Worm (Caenorhabditis elegans) whole organism, L4 larva: ENCODE data around the gene T02G5.3.

Source experiments
- F26F4.8 ChIP-seq: fragments of 200-800 bp; sonication (Bioruptor generic); conservative IDR thresholded peaks from 2 replicates; pipeline ENCODE4 v1.3.6; 2022; ENCODE audit warnings: missing genetic modification characterization, missing compliant biosample characterization
- F37D6.2 ChIP-seq: sonication (generic microtip); optimal IDR thresholded peaks from 2 replicates; lab custom pipeline; 2016; ENCODE audit warnings: mild to moderate bottlenecking, missing genetic modification characterization, missing compliant biosample characterization
- R02D3.7 ChIP-seq: fragments of 150-350 bp; sonication (generic microtip); optimal IDR thresholded peaks from 3 replicates; lab custom pipeline; 2014; ENCODE audit warnings: missing biosample characterization, missing genetic modification characterization
- Y105C5A.15 ChIP-seq: fragments of 200-800 bp; sonication (Bioruptor generic); IDR thresholded peaks from 2 replicates; pipeline ENCODE4 v1.3.6; 2022; ENCODE audit warnings: missing genetic modification characterization, missing compliant biosample characterization
- Y48G9A.11 ChIP-seq: fragments of 200-800 bp; sonication (Bioruptor generic); IDR thresholded peaks from 2 replicates; pipeline ENCODE4 v1.3.6; 2022; ENCODE audit warnings: missing genetic modification reagents, missing genetic modification characterization, missing compliant biosample characterization
- Y75B8A.6 ChIP-seq: fragments of 200-800 bp; sonication (Bioruptor generic); IDR thresholded peaks from 2 replicates; pipeline ENCODE4 v1.3.6; 2022; ENCODE audit warnings: missing genetic modification reagents, missing genetic modification characterization, missing compliant biosample characterization
- ZK337.2 ChIP-seq: fragments of 200-800 bp; sonication (Bioruptor generic); IDR thresholded peaks from 2 replicates; pipeline ENCODE4 v1.3.6; 2022; ENCODE audit warnings: missing genetic modification reagents, missing genetic modification characterization, missing compliant biosample characterization
- ZK546.5 ChIP-seq, 2 experiments: sonication (generic microtip); optimal IDR thresholded peaks; 2 replicates each; lab custom pipeline; 2017; ENCODE audit warnings: missing biosample characterization in 2 of 2, missing genetic modification characterization in 2 of 2
- aha-1 ChIP-seq: fragments of 150-350 bp; peaks from one replicate; lab custom pipeline; 2014; ENCODE audit warnings: missing biosample characterization, missing genetic modification characterization
- ama-1 ChIP-seq: fragments of 150-350 bp; optimal IDR thresholded peaks from 2 replicates; lab custom pipeline; 2014; ENCODE audit warnings: inconsistent platforms, mixed read lengths
- arid-1 ChIP-seq: fragments of 200-800 bp; sonication (Bioruptor generic); conservative IDR thresholded peaks from 2 replicates; pipeline ENCODE4 v1.3.6; 2022; ENCODE audit warnings: missing genetic modification reagents, missing genetic modification characterization, missing compliant biosample characterization
- ceh-28 ChIP-seq: fragments of 150-350 bp; optimal IDR thresholded peaks from 2 replicates; lab custom pipeline; 2014; ENCODE audit warnings: missing biosample characterization, missing genetic modification reagents, missing genetic modification characterization
- ceh-32 ChIP-seq: sonication (generic microtip); optimal IDR thresholded peaks from 2 replicates; lab custom pipeline; 2016; ENCODE audit warnings: mild to moderate bottlenecking, missing genetic modification characterization, missing compliant biosample characterization; ENCODE audit not compliant: poor library complexity
- daf-16 ChIP-seq, 3 experiments: sonication (generic microtip); optimal IDR thresholded peaks; 2 replicates each; lab custom pipeline; 2016 to 2017; ENCODE audit warnings: missing genetic modification characterization in 3 of 3, missing genetic modification reagents in 3 of 3, mild to moderate bottlenecking in 2 of 3, missing compliant biosample characterization in 2 of 3, missing biosample characterization in 1 of 3, moderate library complexity in 1 of 3
- daf-8 ChIP-seq: fragments of 200-800 bp; sonication (Bioruptor generic); IDR thresholded peaks from 2 replicates; pipeline ENCODE4 v1.3.6; 2022; ENCODE audit warnings: missing genetic modification characterization, missing compliant biosample characterization
- dmd-6 ChIP-seq: fragments of 200-800 bp; sonication (Bioruptor generic); IDR thresholded peaks from 2 replicates; pipeline ENCODE4 v1.3.6; 2022; ENCODE audit warnings: missing genetic modification reagents, missing genetic modification characterization, missing compliant biosample characterization
- dpl-1 ChIP-seq: fragments of 150-350 bp; optimal IDR thresholded peaks from 2 replicates; lab custom pipeline; 2014; ENCODE audit warnings: missing biosample characterization, missing genetic modification reagents, missing genetic modification characterization
- dve-1 ChIP-seq: sonication (generic microtip); optimal IDR thresholded peaks from 2 replicates; lab custom pipeline; 2017; ENCODE audit warnings: antibody characterized with exemption, mild to moderate bottlenecking, missing genetic modification characterization, missing compliant biosample characterization; ENCODE audit not compliant: insufficient read depth
- fkh-10 ChIP-seq: fragments of 150-350 bp; optimal IDR thresholded peaks from 2 replicates; lab custom pipeline; 2014; ENCODE audit warnings: missing biosample characterization, missing genetic modification reagents, missing genetic modification characterization
- lin-1 ChIP-seq: fragments of 200-800 bp; sonication (Bioruptor generic); IDR thresholded peaks from 2 replicates; pipeline ENCODE4 v1.3.6; 2022; ENCODE audit warnings: missing genetic modification reagents, missing genetic modification characterization, missing compliant biosample characterization
- lin-29 ChIP-seq: fragments of 200-800 bp; sonication (Bioruptor generic); IDR thresholded peaks from 2 replicates; pipeline ENCODE4 v1.3.6; 2022; ENCODE audit warnings: missing genetic modification reagents, missing genetic modification characterization, missing compliant biosample characterization
- lin-38 ChIP-seq: fragments of 200-800 bp; sonication (Bioruptor generic); IDR thresholded peaks from 2 replicates; pipeline ENCODE4 v1.3.6; 2022; ENCODE audit warnings: missing genetic modification reagents, missing genetic modification characterization, missing compliant biosample characterization
- mxl-3 ChIP-seq: fragments of 200-800 bp; sonication (Bioruptor generic); optimal IDR thresholded peaks from 2 replicates; lab custom pipeline; 2018; ENCODE audit warnings: mild to moderate bottlenecking, missing genetic modification characterization, missing compliant biosample characterization
- nhr-10 ChIP-seq: fragments of 150-350 bp; optimal IDR thresholded peaks from 2 replicates; lab custom pipeline; 2014; ENCODE audit warnings: missing biosample characterization, missing genetic modification characterization
- nhr-111 ChIP-seq: fragments of 200-800 bp; sonication (Bioruptor generic); optimal IDR thresholded peaks from 2 replicates; lab custom pipeline; 2018; ENCODE audit warnings: mild to moderate bottlenecking, missing genetic modification characterization, missing compliant biosample characterization
- nhr-25 ChIP-seq: sonication (generic microtip); optimal IDR thresholded peaks from 2 replicates; lab custom pipeline; 2017; ENCODE audit warnings: missing genetic modification characterization, mild to moderate bottlenecking, missing compliant biosample characterization, antibody characterized with exemption, moderate library complexity, borderline replicate concordance; ENCODE audit not compliant: insufficient read depth
- nhr-28 ChIP-seq: fragments of 150-350 bp; optimal IDR thresholded peaks from 2 replicates; lab custom pipeline; 2014; ENCODE audit warnings: missing biosample characterization, missing genetic modification characterization
- nhr-42 ChIP-seq: fragments of 200-800 bp; sonication (Bioruptor generic); IDR thresholded peaks from 2 replicates; pipeline ENCODE4 v1.3.6; 2022; ENCODE audit warnings: missing genetic modification characterization, missing compliant biosample characterization
- nhr-48 ChIP-seq: sonication (generic microtip); optimal IDR thresholded peaks from 2 replicates; lab custom pipeline; 2016; ENCODE audit warnings: mild to moderate bottlenecking, missing genetic modification characterization, missing compliant biosample characterization
- nhr-76 ChIP-seq: fragments of 150-350 bp; optimal IDR thresholded peaks from 2 replicates; lab custom pipeline; 2014; ENCODE audit warnings: missing biosample characterization, missing genetic modification characterization
- rbr-2 ChIP-seq: sonication (generic microtip); optimal IDR thresholded peaks from 2 replicates; lab custom pipeline; 2016; ENCODE audit warnings: missing genotype, missing genetic modification characterization, missing compliant biosample characterization
- saeg-2 ChIP-seq: fragments of 200-800 bp; sonication (Bioruptor generic); IDR thresholded peaks from 2 replicates; pipeline ENCODE4 v1.3.6; 2022; ENCODE audit warnings: missing genetic modification reagents, missing genetic modification characterization, missing compliant biosample characterization
- sdz-12 ChIP-seq: fragments of 200-800 bp; sonication (Bioruptor generic); optimal IDR thresholded peaks from 2 replicates; lab custom pipeline; 2018; ENCODE audit warnings: mild to moderate bottlenecking, missing genetic modification characterization, missing compliant biosample characterization
- spr-1 ChIP-seq: sonication (generic microtip); optimal IDR thresholded peaks from 2 replicates; lab custom pipeline; 2016; ENCODE audit warnings: mild to moderate bottlenecking, missing genetic modification characterization, missing compliant biosample characterization
- spr-3 ChIP-seq: fragments of 200-800 bp; sonication (Bioruptor generic); optimal IDR thresholded peaks from 2 replicates; lab custom pipeline; 2018; ENCODE audit warnings: mild to moderate bottlenecking, missing genetic modification characterization, missing compliant biosample characterization
- unc-39 ChIP-seq: sonication (generic microtip); optimal IDR thresholded peaks from 2 replicates; lab custom pipeline; 2017; ENCODE audit warnings: missing biosample characterization, missing genetic modification characterization
- unc-62 ChIP-seq, 3 experiments: fragments of 150-350 bp in 1 of 3; sonication (generic microtip); optimal IDR thresholded peaks in 2 of 3; peaks in 1 of 3; 1 replicate in 1 of 3; 2 replicates in 2 of 3; lab custom pipeline; 2014 to 2017; ENCODE audit warnings: missing biosample characterization in 3 of 3, missing genetic modification characterization in 3 of 3, missing genetic modification reagents in 3 of 3, missing genotype in 1 of 3
- zfp-3 ChIP-seq: fragments of 200-800 bp; sonication (Bioruptor generic); conservative IDR thresholded peaks from 2 replicates; pipeline ENCODE4 v1.3.6; 2022; ENCODE audit warnings: missing genetic modification reagents, missing genetic modification characterization, missing compliant biosample characterization
- zip-11 ChIP-seq: fragments of 200-800 bp; sonication (Bioruptor generic); IDR thresholded peaks from 2 replicates; pipeline ENCODE4 v1.3.6; 2022; ENCODE audit warnings: missing genetic modification characterization, missing compliant biosample characterization
- zip-2 ChIP-seq: fragments of 150-350 bp; optimal IDR thresholded peaks from 2 replicates; lab custom pipeline; 2014; ENCODE audit warnings: missing biosample characterization, missing genetic modification characterization
- ztf-11 ChIP-seq: fragments of 150-350 bp; optimal IDR thresholded peaks from 2 replicates; lab custom pipeline; 2014; ENCODE audit warnings: missing biosample characterization, missing genetic modification characterization

The T02G5.3 gene

ce11 chrII:7053649-7054048 is 39.5 kb upstream of the T02G5.3 start, which contains the start of gene ZK1127.4:
TSS of gene ZK1127.4 (plus strand) at chrII:7053949.
- TF ChIP-seq Y75B8A.6 (GFP tag; lab: Robert Waterston, UW): no peak
- TF ChIP-seq ZK546.5 (tag; optimal IDR thresholded peaks at IDR 0.05; lab: Kevin White, UChicago): no peak
- no peak for TF ChIP-seq saeg-2 (GFP tag; lab: Robert Waterston, UW)
- TF ChIP-seq Y48G9A.11 (GFP tag; lab: Robert Waterston, UW): no peak
- no peak for TF ChIP-seq lin-38

ce11 chrII:7054987-7055386 is 38.2 kb upstream of the T02G5.3 start, which contains the start of gene ZK1127.3:
TSS of gene ZK1127.3 (plus strand) at chrII:7055287.
- TF ChIP-seq Y75B8A.6 (GFP tag; lab: Robert Waterston, UW) (no peak), daf-8 (GFP tag; lab: Robert Waterston, UW) (no peak), R02D3.7 (tag; lab: Kevin White, UChicago) (no peak), daf-16 (GFP tag; optimal IDR thresholded peaks at IDR 0.05; lab: Kevin White, UChicago) (no peak), daf-16 (tag; optimal IDR thresholded peaks at IDR 0.05; lab: Kevin White, UChicago) (no peak), spr-3 (GFP tag; lab: Kevin White, UChicago) (no peak), zip-11 (GFP tag; lab: Robert Waterston, UW) (no peak), ama-1 (lab: Kevin White, UChicago) (no peak), nhr-42 (no peak)

ce11 chrII:7056328-7056727 is 36.9 kb upstream of the T02G5.3 start:
- TF ChIP-seq zip-2 (tag; lab: Kevin White, UChicago) (no peak), fkh-10 (GFP tag; lab: Kevin White, UChicago) (no peak), unc-39 (no peak), lin-38 (peak; percentile 14; the same call in 1 of the 2 replicates), unc-62 (GFP tag; optimal IDR thresholded peaks at IDR 0.05 in 1 of 2; lab: Kevin White, UChicago) (peak in 1 of 2 experiments; percentile 98), unc-62 (tag; optimal IDR thresholded peaks at IDR 0.05; lab: Kevin White, UChicago) (no peak), lin-29 (GFP tag; lab: Robert Waterston, UW) (no peak)

- TF ChIP-seq daf-16 (GFP tag; optimal IDR thresholded peaks at IDR 0.05; lab: Kevin White, UChicago) (no peak), daf-16 (tag; optimal IDR thresholded peaks at IDR 0.05; lab: Kevin White, UChicago) (peak; percentile 37), ztf-11 (tag; lab: Kevin White, UChicago) (no peak), aha-1 (tag; lab: Kevin White, UChicago) (peak; percentile 3), dve-1 (tag; lab: Kevin White, UChicago) (peak; percentile 32), rbr-2 (tag; lab: Kevin White, UChicago) (no peak), mxl-3 (GFP tag; lab: Kevin White, UChicago) (peak; percentile 17), ama-1 (lab: Kevin White, UChicago) (peak; percentile 19), nhr-25 (tag; lab: Kevin White, UChicago) (peak; percentile 24), nhr-28 (tag; lab: Kevin White, UChicago) (peak; percentile 2), dmd-6 (GFP tag; lab: Robert Waterston, UW) (0 out of 2 replicates have a peak, but pooled peaks have one; percentile 6), nhr-76 (tag; lab: Kevin White, UChicago) (no peak), fkh-10 (GFP tag; lab: Kevin White, UChicago) (no peak)
These were observed 35.3 kb upstream of the T02G5.3 start, which contains the start of gene cth-2 for ce11 chrII:7057860-7058259. TSS of gene cth-2 (minus strand) at chrII:7057960.

ce11 chrII:7059274-7059757 is 33.9 kb upstream of the T02G5.3 start:
- peak; percentile 42; the same call in 1 of the 2 replicates for TF ChIP-seq lin-1 (GFP tag; lab: Robert Waterston, UW)
- TF ChIP-seq F26F4.8: no peak
- no peak for TF ChIP-seq nhr-111 (GFP tag; lab: Kevin White, UChicago)
- no peak for TF ChIP-seq dpl-1
- TF ChIP-seq ceh-28 (tag; lab: Kevin White, UChicago): no peak
- TF ChIP-seq aha-1 (tag; lab: Kevin White, UChicago): peak; percentile 80
- TF ChIP-seq spr-3 (GFP tag; lab: Kevin White, UChicago): no peak
- no peak for TF ChIP-seq ztf-11 (tag; lab: Kevin White, UChicago)
- TF ChIP-seq lin-29 (GFP tag; lab: Robert Waterston, UW): no peak
- no peak for TF ChIP-seq ceh-32 (tag; lab: Kevin White, UChicago)
- no peak for TF ChIP-seq ZK337.2 (GFP tag; lab: Robert Waterston, UW)
- no peak for TF ChIP-seq spr-1 (tag; lab: Kevin White, UChicago)
- TF ChIP-seq arid-1 (GFP tag; lab: Robert Waterston, UW): 0 out of 2 replicates have a peak, but pooled peaks have one; percentile 51
- peak; percentile 45 for TF ChIP-seq nhr-48 (tag; lab: Kevin White, UChicago)
- TF ChIP-seq Y105C5A.15 (GFP tag; lab: Robert Waterston, UW): no peak
- no peak for TF ChIP-seq sdz-12 (GFP tag; lab: Kevin White, UChicago)
- no peak for TF ChIP-seq F37D6.2 (tag; lab: Kevin White, UChicago)
- TF ChIP-seq zfp-3: no peak
- no peak for TF ChIP-seq nhr-76 (tag; lab: Kevin White, UChicago)
- no peak for TF ChIP-seq nhr-10 (tag; lab: Kevin White, UChicago)
